Worm (Caenorhabditis elegans) whole organism, L4 larva: ENCODE results near the gene grl-27.

ENCODE experiments used
- F10B5.3 ChIP-seq: sonication (generic microtip); optimal IDR thresholded peaks from 2 replicates; lab custom pipeline; 2016; ENCODE audit warnings: mild to moderate bottlenecking, missing genetic modification characterization, missing compliant biosample characterization
- F26F4.8 ChIP-seq: fragments of 200-800 bp; sonication (Bioruptor generic); conservative IDR thresholded peaks from 2 replicates; pipeline ENCODE4 v1.3.6; 2022; ENCODE audit warnings: missing genetic modification characterization, missing compliant biosample characterization
- F44E2.7 ChIP-seq: fragments of 200-800 bp; sonication (Bioruptor generic); IDR thresholded peaks from 2 replicates; pipeline ENCODE4 v2.1.2; 2022; ENCODE audit warnings: missing genetic modification characterization, missing compliant biosample characterization
- R02D3.7 ChIP-seq: fragments of 150-350 bp; sonication (generic microtip); optimal IDR thresholded peaks from 3 replicates; lab custom pipeline; 2014; ENCODE audit warnings: missing biosample characterization, missing genetic modification characterization
- Y5F2A.4 ChIP-seq: fragments of 200-800 bp; sonication (Bioruptor generic); optimal IDR thresholded peaks from 2 replicates; lab custom pipeline; 2018; ENCODE audit warnings: mild to moderate bottlenecking, missing genetic modification characterization, missing compliant biosample characterization
- Y75B8A.6 ChIP-seq: fragments of 200-800 bp; sonication (Bioruptor generic); IDR thresholded peaks from 2 replicates; pipeline ENCODE4 v1.3.6; 2022; ENCODE audit warnings: missing genetic modification reagents, missing genetic modification characterization, missing compliant biosample characterization
- ZK337.2 ChIP-seq: fragments of 200-800 bp; sonication (Bioruptor generic); IDR thresholded peaks from 2 replicates; pipeline ENCODE4 v1.3.6; 2022; ENCODE audit warnings: missing genetic modification reagents, missing genetic modification characterization, missing compliant biosample characterization
- ZK546.5 ChIP-seq, 2 experiments: sonication (generic microtip); optimal IDR thresholded peaks; 2 replicates each; lab custom pipeline; 2017; ENCODE audit warnings: missing biosample characterization in 2 of 2, missing genetic modification characterization in 2 of 2
- ama-1 ChIP-seq: fragments of 150-350 bp; optimal IDR thresholded peaks from 2 replicates; lab custom pipeline; 2014; ENCODE audit warnings: inconsistent platforms, mixed read lengths
- attf-4 ChIP-seq: sonication (generic microtip); optimal IDR thresholded peaks from 3 replicates; lab custom pipeline; 2017; ENCODE audit warnings: missing biosample characterization, missing genetic modification characterization
- ceh-28 ChIP-seq: fragments of 150-350 bp; optimal IDR thresholded peaks from 2 replicates; lab custom pipeline; 2014; ENCODE audit warnings: missing biosample characterization, missing genetic modification reagents, missing genetic modification characterization
- ceh-82 ChIP-seq: sonication (generic microtip); optimal IDR thresholded peaks from 2 replicates; lab custom pipeline; 2017; ENCODE audit warnings: missing biosample characterization, missing genetic modification characterization
- cey-2 ChIP-seq: sonication (generic microtip); optimal IDR thresholded peaks from 3 replicates; lab custom pipeline; 2017; ENCODE audit warnings: missing genetic modification characterization, mild to moderate bottlenecking, missing compliant biosample characterization, antibody characterized with exemption, borderline replicate concordance; ENCODE audit not compliant: insufficient read depth
- ctbp-1 ChIP-seq: fragments of 200-800 bp; sonication (Bioruptor generic); IDR thresholded peaks from 2 replicates; pipeline ENCODE4 v1.3.6; 2022; ENCODE audit warnings: missing genetic modification reagents, missing genetic modification characterization, missing compliant biosample characterization
- daf-16 ChIP-seq, 3 experiments: sonication (generic microtip); optimal IDR thresholded peaks; 2 replicates each; lab custom pipeline; 2016 to 2017; ENCODE audit warnings: missing genetic modification characterization in 3 of 3, missing genetic modification reagents in 3 of 3, mild to moderate bottlenecking in 2 of 3, missing compliant biosample characterization in 2 of 3, missing biosample characterization in 1 of 3, moderate library complexity in 1 of 3
- daf-19 ChIP-seq: fragments of 200-800 bp; sonication (Bioruptor generic); conservative IDR thresholded peaks from 2 replicates; pipeline ENCODE4 v1.3.6; 2022; ENCODE audit warnings: missing genetic modification characterization, missing compliant biosample characterization
- dpl-1 ChIP-seq: fragments of 150-350 bp; optimal IDR thresholded peaks from 2 replicates; lab custom pipeline; 2014; ENCODE audit warnings: missing biosample characterization, missing genetic modification reagents, missing genetic modification characterization
- duxl-1 ChIP-seq: sonication (generic microtip); optimal IDR thresholded peaks from 2 replicates; lab custom pipeline; 2016; ENCODE audit warnings: mild to moderate bottlenecking, missing genetic modification characterization, moderate library complexity, missing compliant biosample characterization; ENCODE audit not compliant: poor library complexity
- fos-1 ChIP-seq: fragments of 150-350 bp; optimal IDR thresholded peaks from 2 replicates; lab custom pipeline; 2014; ENCODE audit warnings: missing biosample characterization, missing genetic modification characterization
- gei-8 ChIP-seq: fragments of 200-800 bp; sonication (Bioruptor generic); optimal IDR thresholded peaks from 2 replicates; lab custom pipeline; 2018; ENCODE audit warnings: mild to moderate bottlenecking, missing genetic modification characterization, missing compliant biosample characterization
- hlh-11 ChIP-seq: fragments of 200-800 bp; sonication (Bioruptor generic); optimal IDR thresholded peaks from 2 replicates; lab custom pipeline; 2018; ENCODE audit warnings: mild to moderate bottlenecking, missing genetic modification characterization, missing compliant biosample characterization
- hlh-30 ChIP-seq: sonication (generic microtip); optimal IDR thresholded peaks from 2 replicates; lab custom pipeline; 2017; ENCODE audit warnings: antibody characterized with exemption, mild to moderate bottlenecking, missing genetic modification characterization, missing compliant biosample characterization; ENCODE audit not compliant: insufficient read depth
- lim-7 ChIP-seq: fragments of 200-800 bp; sonication (Bioruptor generic); IDR thresholded peaks from 2 replicates; pipeline ENCODE4 v1.3.6; 2022; ENCODE audit warnings: missing genetic modification characterization, missing compliant biosample characterization
- lin-1 ChIP-seq: fragments of 200-800 bp; sonication (Bioruptor generic); IDR thresholded peaks from 2 replicates; pipeline ENCODE4 v1.3.6; 2022; ENCODE audit warnings: missing genetic modification reagents, missing genetic modification characterization, missing compliant biosample characterization
- lin-13 ChIP-seq: fragments of 150-350 bp; optimal IDR thresholded peaks from 2 replicates; lab custom pipeline; 2014; ENCODE audit warnings: missing biosample characterization, missing genetic modification reagents, missing genetic modification characterization
- lin-38 ChIP-seq: fragments of 200-800 bp; sonication (Bioruptor generic); IDR thresholded peaks from 2 replicates; pipeline ENCODE4 v1.3.6; 2022; ENCODE audit warnings: missing genetic modification reagents, missing genetic modification characterization, missing compliant biosample characterization
- lin-39 ChIP-seq: fragments of 150-350 bp; optimal IDR thresholded peaks from 2 replicates; lab custom pipeline; 2014; ENCODE audit warnings: missing biosample characterization, missing genetic modification reagents, missing genetic modification characterization
- lir-3 ChIP-seq: sonication (generic microtip); optimal IDR thresholded peaks from 2 replicates; lab custom pipeline; 2016; ENCODE audit warnings: mild to moderate bottlenecking, missing genetic modification characterization, missing compliant biosample characterization
- madf-9 ChIP-seq: fragments of 200-800 bp; sonication (Bioruptor generic); conservative IDR thresholded peaks from 2 replicates; pipeline ENCODE4 v1.3.6; 2022; ENCODE audit warnings: missing genetic modification reagents, missing genetic modification characterization, missing compliant biosample characterization
- mdl-1 ChIP-seq, 2 experiments: fragments of 150-350 bp in 1 of 2; sonication (generic microtip) in 1 of 2; optimal IDR thresholded peaks; 2 replicates each; lab custom pipeline; 2014 to 2017; ENCODE audit warnings: missing biosample characterization in 2 of 2, missing genetic modification characterization in 2 of 2
- mxl-2 ChIP-seq: fragments of 200-800 bp; sonication (Bioruptor generic); conservative IDR thresholded peaks from 2 replicates; pipeline ENCODE4 v1.3.6; 2022; ENCODE audit warnings: missing genetic modification reagents, missing genetic modification characterization, missing compliant biosample characterization
- nhr-10 ChIP-seq: fragments of 150-350 bp; optimal IDR thresholded peaks from 2 replicates; lab custom pipeline; 2014; ENCODE audit warnings: missing biosample characterization, missing genetic modification characterization
- nhr-237 ChIP-seq: sonication (generic microtip); optimal IDR thresholded peaks from 2 replicates; lab custom pipeline; 2017; ENCODE audit warnings: missing biosample characterization, missing genetic modification characterization
- nhr-25 ChIP-seq: sonication (generic microtip); optimal IDR thresholded peaks from 2 replicates; lab custom pipeline; 2017; ENCODE audit warnings: missing genetic modification characterization, mild to moderate bottlenecking, missing compliant biosample characterization, antibody characterized with exemption, moderate library complexity, borderline replicate concordance; ENCODE audit not compliant: insufficient read depth
- nhr-28 ChIP-seq: fragments of 150-350 bp; optimal IDR thresholded peaks from 2 replicates; lab custom pipeline; 2014; ENCODE audit warnings: missing biosample characterization, missing genetic modification characterization
- nhr-77 ChIP-seq: fragments of 150-350 bp; optimal IDR thresholded peaks from 2 replicates; lab custom pipeline; 2014; ENCODE audit warnings: missing biosample characterization, missing genetic modification characterization
- pha-4 ChIP-seq, 2 experiments: fragments of 150-350 bp in 1 of 2; fragments of 200-800 bp in 1 of 2; sonication (Bioruptor generic) in 1 of 2; IDR thresholded peaks in 1 of 2; optimal IDR thresholded peaks in 1 of 2; 2 replicates each; pipeline versions ENCODE4 v1.3.6 to Lab custom; 2014 to 2022; ENCODE audit warnings: missing genetic modification characterization in 2 of 2, missing genetic modification reagents in 2 of 2, missing biosample characterization in 1 of 2, missing compliant biosample characterization in 1 of 2
- sdz-12 ChIP-seq: fragments of 200-800 bp; sonication (Bioruptor generic); optimal IDR thresholded peaks from 2 replicates; lab custom pipeline; 2018; ENCODE audit warnings: mild to moderate bottlenecking, missing genetic modification characterization, missing compliant biosample characterization
- skn-1 ChIP-seq: fragments of 150-350 bp; optimal IDR thresholded peaks from 2 replicates; lab custom pipeline; 2014; ENCODE audit warnings: missing biosample characterization, missing genetic modification characterization
- snpc-4 ChIP-seq: fragments of 150-350 bp; optimal IDR thresholded peaks from 2 replicates; lab custom pipeline; 2014; ENCODE audit warnings: missing biosample characterization, missing genetic modification characterization
- spr-1 ChIP-seq: sonication (generic microtip); optimal IDR thresholded peaks from 2 replicates; lab custom pipeline; 2016; ENCODE audit warnings: mild to moderate bottlenecking, missing genetic modification characterization, missing compliant biosample characterization
- spr-3 ChIP-seq: fragments of 200-800 bp; sonication (Bioruptor generic); optimal IDR thresholded peaks from 2 replicates; lab custom pipeline; 2018; ENCODE audit warnings: mild to moderate bottlenecking, missing genetic modification characterization, missing compliant biosample characterization
- unc-130 ChIP-seq: sonication (generic microtip); optimal IDR thresholded peaks from 2 replicates; lab custom pipeline; 2016; ENCODE audit warnings: missing genetic modification reagents, missing genetic modification characterization, missing compliant biosample characterization
- unc-39 ChIP-seq: sonication (generic microtip); optimal IDR thresholded peaks from 2 replicates; lab custom pipeline; 2017; ENCODE audit warnings: missing biosample characterization, missing genetic modification characterization
- unc-62 ChIP-seq, 3 experiments: fragments of 150-350 bp in 1 of 3; sonication (generic microtip); optimal IDR thresholded peaks in 2 of 3; peaks in 1 of 3; 1 replicate in 1 of 3; 2 replicates in 2 of 3; lab custom pipeline; 2014 to 2017; ENCODE audit warnings: missing biosample characterization in 3 of 3, missing genetic modification characterization in 3 of 3, missing genetic modification reagents in 3 of 3, missing genotype in 1 of 3
- zag-1 ChIP-seq: fragments of 150-350 bp; optimal IDR thresholded peaks from 2 replicates; lab custom pipeline; 2014; ENCODE audit warnings: missing biosample characterization, missing genetic modification characterization
- zfp-3 ChIP-seq: fragments of 200-800 bp; sonication (Bioruptor generic); conservative IDR thresholded peaks from 2 replicates; pipeline ENCODE4 v1.3.6; 2022; ENCODE audit warnings: missing genetic modification reagents, missing genetic modification characterization, missing compliant biosample characterization
- zip-11 ChIP-seq: fragments of 200-800 bp; sonication (Bioruptor generic); IDR thresholded peaks from 2 replicates; pipeline ENCODE4 v1.3.6; 2022; ENCODE audit warnings: missing genetic modification characterization, missing compliant biosample characterization
- zip-2 ChIP-seq: fragments of 150-350 bp; optimal IDR thresholded peaks from 2 replicates; lab custom pipeline; 2014; ENCODE audit warnings: missing biosample characterization, missing genetic modification characterization
- ztf-7 ChIP-seq: fragments of 150-350 bp; optimal IDR thresholded peaks from 2 replicates; lab custom pipeline; 2014; ENCODE audit warnings: missing biosample characterization, missing genetic modification characterization

Gene grl-27

DNA sequence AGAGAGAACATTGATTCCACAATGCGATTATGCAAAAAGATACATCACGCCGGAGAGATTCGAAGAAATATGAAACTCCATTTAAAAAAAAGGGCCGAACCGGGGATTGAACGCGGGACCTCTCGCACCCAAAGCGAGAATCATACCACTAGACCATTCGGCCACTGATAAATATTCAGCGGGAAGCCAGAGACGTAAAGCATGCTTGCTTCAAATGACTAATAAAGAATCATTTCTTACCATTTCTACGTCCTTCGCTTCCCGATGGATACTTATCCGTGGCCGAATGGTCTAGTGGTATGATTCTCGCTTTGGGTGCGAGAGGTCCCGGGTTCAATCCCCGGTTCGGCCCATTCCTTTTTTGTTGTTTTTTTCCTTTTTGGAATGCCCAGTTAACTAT lies 12.6 kb upstream of the grl-27 start:
- TF ChIP-seq F44E2.7 (GFP tag; lab: Robert Waterston, UW) (no peak), daf-16 (GFP tag; optimal IDR thresholded peaks at IDR 0.05; lab: Kevin White, UChicago) (peak in 1 of 2 experiments; percentile 17), daf-16 (tag; optimal IDR thresholded peaks at IDR 0.05; lab: Kevin White, UChicago) (peak; percentile 45), spr-3 (GFP tag; lab: Kevin White, UChicago) (no peak), hlh-11 (tag; lab: Kevin White, UChicago) (no peak), ZK546.5 (tag; optimal IDR thresholded peaks at IDR 0.05; lab: Kevin White, UChicago) (no peak), zag-1 (tag; lab: Kevin White, UChicago) (no peak), lin-13 (peak; percentile 42), sdz-12 (GFP tag; lab: Kevin White, UChicago) (no peak), gei-8 (GFP tag; lab: Kevin White, UChicago) (no peak), nhr-28 (tag; lab: Kevin White, UChicago) (no peak), madf-9 (GFP tag; lab: Robert Waterston, UW) (no peak), snpc-4 (tag; lab: Kevin White, UChicago) (no peak), dpl-1 (no peak), F10B5.3 (tag; lab: Kevin White, UChicago) (no peak), Y75B8A.6 (GFP tag; lab: Robert Waterston, UW) (no peak), unc-62 (GFP tag; optimal IDR thresholded peaks at IDR 0.05 in 1 of 2; lab: Kevin White, UChicago) (no peak), unc-62 (tag; optimal IDR thresholded peaks at IDR 0.05; lab: Kevin White, UChicago) (no peak), nhr-25 (tag; lab: Kevin White, UChicago) (no peak), zip-11 (no peak), pha-4 (GFP tag; IDR thresholded peaks at IDR 0.05; lab: Robert Waterston, UW) (no peak), pha-4 (tag; optimal IDR thresholded peaks at IDR 0.05; lab: Kevin White, UChicago) (no peak), zfp-3 (no peak), nhr-77 (tag; lab: Kevin White, UChicago) (no peak), hlh-30 (tag; lab: Kevin White, UChicago) (no peak), ama-1 (no peak), zip-2 (tag; lab: Kevin White, UChicago) (no peak), attf-4 (tag; lab: Kevin White, UChicago) (no peak), nhr-10 (tag; lab: Kevin White, UChicago) (no peak), mxl-2 (GFP tag; lab: Robert Waterston, UW) (0 out of 2 replicates have a peak, but pooled peaks have one; percentile 49), lin-39 (tag; lab: Kevin White, UChicago) (no peak), daf-19 (GFP tag; lab: Robert Waterston, UW) (no peak), ctbp-1 (GFP tag; lab: Robert Waterston, UW) (0 out of 2 replicates have a peak, but pooled peaks have one; percentile 41), cey-2 (tag; lab: Kevin White, UChicago) (no peak), skn-1 (tag; lab: Kevin White, UChicago) (no peak), ceh-82 (tag; lab: Kevin White, UChicago) (no peak), unc-39 (no peak), R02D3.7 (tag; lab: Kevin White, UChicago) (no peak), F26F4.8 (GFP tag; lab: Robert Waterston, UW) (peak; percentile 48; the same call in 1 of the 2 replicates), spr-1 (no peak), lin-38 (GFP tag; lab: Robert Waterston, UW) (peak; percentile 64), nhr-237 (tag; lab: Kevin White, UChicago) (no peak), lir-3 (tag; lab: Kevin White, UChicago) (peak; percentile 6), unc-130 (no peak), ZK337.2 (GFP tag; lab: Robert Waterston, UW) (no peak), duxl-1 (tag; lab: Kevin White, UChicago) (no peak), lin-1 (GFP tag; lab: Robert Waterston, UW) (peak; percentile 51), lim-7 (peak; percentile 75), ceh-28 (no peak), Y5F2A.4 (GFP tag; lab: Kevin White, UChicago) (no peak), ztf-7 (tag; lab: Kevin White, UChicago) (no peak), mdl-1 (tag; optimal IDR thresholded peaks at IDR 0.05; lab: Kevin White, UChicago) (no peak), fos-1 (tag; lab: Kevin White, UChicago) (no peak)
